Worm (Caenorhabditis elegans): Measurements from ENCODE around the gene sec-5.
A peak's percentile ranks its signal among the peaks of the same experiment; 100 is the strongest.

- TF ChIP-seq ZK546.5 (tag; optimal IDR thresholded peaks at IDR 0.05) (no peak), mdl-1 (tag; optimal IDR thresholded peaks at IDR 0.05) (no peak), skn-1 (tag; optimal IDR thresholded peaks at IDR 0.05) (peak; percentile 82), nhr-67 (tag; optimal IDR thresholded peaks at IDR 0.05) (no peak), pqm-1 (tag; optimal IDR thresholded peaks at IDR 0.05) (peak; percentile 81), lin-39 (tag; optimal IDR thresholded peaks at IDR 0.05) (no peak), zag-1 (tag; optimal IDR thresholded peaks at IDR 0.05) (no peak)
These were observed 16.6 kb downstream of the sec-5 start for ce11 chrII:9160197-9160806.
